Worm (Caenorhabditis elegans) whole organism, L2 larva: ENCODE data around the gene nlp-76.

Source experiments
- C34F6.9 ChIP-seq: fragments of 150-350 bp; optimal IDR thresholded peaks from 2 replicates; lab custom pipeline; 2014; ENCODE audit warnings: missing biosample characterization, missing genetic modification characterization
- F13H6.1 ChIP-seq: sonication (generic microtip); optimal IDR thresholded peaks from 2 replicates; lab custom pipeline; 2016; ENCODE audit warnings: missing genetic modification characterization, missing compliant biosample characterization
- R02D3.7 ChIP-seq: fragments of 150-350 bp; optimal IDR thresholded peaks from 2 replicates; lab custom pipeline; 2014; ENCODE audit warnings: missing biosample characterization, missing genetic modification characterization
- Y55F3AM.14 ChIP-seq: fragments of 200-800 bp; sonication (Bioruptor generic); optimal IDR thresholded peaks from 2 replicates; lab custom pipeline; 2018; ENCODE audit warnings: mild to moderate bottlenecking, missing genetic modification characterization, missing compliant biosample characterization
- ZK546.5 ChIP-seq: sonication (generic microtip); optimal IDR thresholded peaks from 2 replicates; lab custom pipeline; 2017; ENCODE audit warnings: missing biosample characterization, missing genetic modification characterization
- aly-2 ChIP-seq: fragments of 150-350 bp; optimal IDR thresholded peaks from 2 replicates; lab custom pipeline; 2014; ENCODE audit warnings: missing biosample characterization, missing genetic modification characterization
- ama-1 ChIP-seq: fragments of 150-350 bp; optimal IDR thresholded peaks from 2 replicates; lab custom pipeline; 2018; ENCODE audit warnings: inconsistent platforms
- blmp-1 ChIP-seq: sonication (generic microtip); optimal IDR thresholded peaks from 2 replicates; lab custom pipeline; 2017; ENCODE audit warnings: missing genetic modification characterization, mild to moderate bottlenecking, missing compliant biosample characterization, antibody characterized with exemption, moderate library complexity; ENCODE audit not compliant: insufficient read depth
- ceh-16 ChIP-seq: fragments of 150-350 bp; optimal IDR thresholded peaks from 2 replicates; lab custom pipeline; 2014; ENCODE audit warnings: missing biosample characterization, missing genetic modification characterization
- crh-2 ChIP-seq: sonication (generic microtip); optimal IDR thresholded peaks from 2 replicates; lab custom pipeline; 2017; ENCODE audit warnings: missing biosample characterization, missing genetic modification characterization
- dmd-4 ChIP-seq: sonication (generic microtip); optimal IDR thresholded peaks from 2 replicates; lab custom pipeline; 2017; ENCODE audit warnings: missing biosample characterization, missing genetic modification characterization
- egl-27 ChIP-seq: sonication (generic microtip); optimal IDR thresholded peaks from 3 replicates; lab custom pipeline; 2017; ENCODE audit warnings: missing biosample characterization, missing genetic modification reagents, missing genetic modification characterization
- elt-3 ChIP-seq: sonication (generic microtip); optimal IDR thresholded peaks from 2 replicates; lab custom pipeline; 2017; ENCODE audit warnings: missing biosample characterization, missing genetic modification characterization
- fos-1 ChIP-seq: fragments of 150-350 bp; optimal IDR thresholded peaks from 2 replicates; lab custom pipeline; 2014; ENCODE audit warnings: missing biosample characterization, missing genetic modification characterization
- gmeb-1 ChIP-seq: fragments of 150-350 bp; optimal IDR thresholded peaks from 2 replicates; lab custom pipeline; 2014; ENCODE audit warnings: missing biosample characterization, missing genetic modification characterization
- lin-11 ChIP-seq: fragments of 150-350 bp; sonication (generic microtip); optimal IDR thresholded peaks from 2 replicates; lab custom pipeline; 2014; ENCODE audit warnings: missing biosample characterization, missing genetic modification characterization, inconsistent platforms, mixed read lengths
- lin-13 ChIP-seq: fragments of 150-350 bp; optimal IDR thresholded peaks from 2 replicates; lab custom pipeline; 2014; ENCODE audit warnings: missing biosample characterization, missing genetic modification reagents, missing genetic modification characterization
- lin-39 ChIP-seq: fragments of 150-350 bp; optimal IDR thresholded peaks from 2 replicates; lab custom pipeline; 2014; ENCODE audit warnings: missing biosample characterization, missing genetic modification reagents, missing genetic modification characterization
- lsy-2 ChIP-seq, 2 experiments: fragments of 150-350 bp in 1 of 2; sonication (generic microtip) in 1 of 2; optimal IDR thresholded peaks; 2 replicates each; lab custom pipeline; 2014 to 2017; ENCODE audit warnings: missing biosample characterization in 2 of 2, missing genetic modification characterization in 2 of 2
- mab-5 ChIP-seq: fragments of 150-350 bp; optimal IDR thresholded peaks from 2 replicates; lab custom pipeline; 2014; ENCODE audit warnings: missing biosample characterization, missing genetic modification characterization
- mdl-1 ChIP-seq, 2 experiments: fragments of 150-350 bp in 1 of 2; sonication (generic microtip) in 1 of 2; optimal IDR thresholded peaks; 2 replicates each; lab custom pipeline; 2017; ENCODE audit warnings: missing biosample characterization in 2 of 2, missing genetic modification characterization in 2 of 2
- nhr-10 ChIP-seq: sonication (generic microtip); optimal IDR thresholded peaks from 2 replicates; lab custom pipeline; 2017; ENCODE audit warnings: missing biosample characterization, missing genetic modification characterization
- nhr-11 ChIP-seq: fragments of 150-350 bp; optimal IDR thresholded peaks from 2 replicates; lab custom pipeline; 2014; ENCODE audit warnings: missing biosample characterization, missing genetic modification characterization
- nhr-12 ChIP-seq: fragments of 150-350 bp; optimal IDR thresholded peaks from 2 replicates; lab custom pipeline; 2014; ENCODE audit warnings: missing biosample characterization, missing genetic modification characterization
- nhr-129 ChIP-seq: fragments of 150-350 bp; optimal IDR thresholded peaks from 2 replicates; lab custom pipeline; 2014; ENCODE audit warnings: missing biosample characterization, missing genetic modification characterization
- nhr-21 ChIP-seq: fragments of 150-350 bp; optimal IDR thresholded peaks from 2 replicates; lab custom pipeline; 2014; ENCODE audit warnings: missing biosample characterization, missing genetic modification characterization
- nhr-23 ChIP-seq: fragments of 150-350 bp; optimal IDR thresholded peaks from 2 replicates; lab custom pipeline; 2014; ENCODE audit warnings: missing biosample characterization, missing genetic modification reagents, missing genetic modification characterization
- nhr-25 ChIP-seq: fragments of 150-350 bp; sonication (generic microtip); optimal IDR thresholded peaks from 3 replicates; lab custom pipeline; 2014; ENCODE audit warnings: missing biosample characterization, missing genetic modification characterization
- nhr-6 ChIP-seq: fragments of 150-350 bp; optimal IDR thresholded peaks from 2 replicates; lab custom pipeline; 2014; ENCODE audit warnings: missing biosample characterization, missing genetic modification characterization
- nhr-77 ChIP-seq: fragments of 150-350 bp; optimal IDR thresholded peaks from 2 replicates; lab custom pipeline; 2014; ENCODE audit warnings: missing biosample characterization, missing genetic modification characterization
- sem-4 ChIP-seq: fragments of 150-350 bp; optimal IDR thresholded peaks from 2 replicates; lab custom pipeline; 2014; ENCODE audit warnings: missing biosample characterization, missing genetic modification reagents, missing genetic modification characterization
- skn-1 ChIP-seq: sonication (generic microtip); optimal IDR thresholded peaks from 2 replicates; lab custom pipeline; 2017; ENCODE audit warnings: missing biosample characterization, missing genetic modification characterization
- sma-3 ChIP-seq: sonication (generic microtip); optimal IDR thresholded peaks from 2 replicates; lab custom pipeline; 2016; ENCODE audit warnings: missing genetic modification reagents, missing genetic modification characterization, missing compliant biosample characterization
- sma-9 ChIP-seq, 2 experiments: fragments of 150-350 bp in 1 of 2; sonication (generic microtip) in 1 of 2; optimal IDR thresholded peaks; 2 replicates each; lab custom pipeline; 2014 to 2016; ENCODE audit warnings: missing genetic modification characterization in 2 of 2, mild to moderate bottlenecking in 1 of 2, missing biosample characterization in 1 of 2, missing compliant biosample characterization in 1 of 2, missing genetic modification reagents in 1 of 2, moderate library complexity in 1 of 2
- snpc-4 ChIP-seq: fragments of 150-350 bp; optimal IDR thresholded peaks from 2 replicates; lab custom pipeline; 2014; ENCODE audit warnings: missing biosample characterization, missing genetic modification characterization
- unc-39 ChIP-seq: fragments of 150-350 bp; optimal IDR thresholded peaks from 2 replicates; lab custom pipeline; 2014; ENCODE audit warnings: missing biosample characterization, missing genetic modification characterization
- unc-55 ChIP-seq: fragments of 150-350 bp; sonication (generic microtip); optimal IDR thresholded peaks from 3 replicates; lab custom pipeline; 2014; ENCODE audit warnings: missing biosample characterization, missing genetic modification reagents, missing genetic modification characterization
- unc-62 ChIP-seq: fragments of 150-350 bp; optimal IDR thresholded peaks from 2 replicates; lab custom pipeline; 2014; ENCODE audit warnings: missing biosample characterization, missing genetic modification reagents, missing genetic modification characterization
- zag-1 ChIP-seq: fragments of 150-350 bp; optimal IDR thresholded peaks from 2 replicates; lab custom pipeline; 2014; ENCODE audit warnings: missing biosample characterization, missing genetic modification characterization
- ztf-1 ChIP-seq: fragments of 200-800 bp; sonication (Bioruptor generic); conservative IDR thresholded peaks from 2 replicates; pipeline ENCODE4 v1.3.6; 2022; ENCODE audit warnings: missing genetic modification characterization, missing compliant biosample characterization
- ztf-11 ChIP-seq: sonication (generic microtip); optimal IDR thresholded peaks from 2 replicates; lab custom pipeline; 2017; ENCODE audit warnings: missing biosample characterization, missing genetic modification characterization
- ztf-4 ChIP-seq: fragments of 150-350 bp; optimal IDR thresholded peaks from 2 replicates; lab custom pipeline; 2014; ENCODE audit warnings: missing biosample characterization, missing genetic modification characterization

The nlp-76 gene

ce11 chrX:12665799-12666198, 2.1 kb upstream of the nlp-76 start:
- TF ChIP-seq nhr-129 (tag; lab: Kevin White, UChicago) = peak; percentile 33
- TF ChIP-seq mab-5 (tag; lab: Kevin White, UChicago) = no peak
- TF ChIP-seq ama-1 (lab: Kevin White, UChicago) = peak; percentile 37

DNA sequence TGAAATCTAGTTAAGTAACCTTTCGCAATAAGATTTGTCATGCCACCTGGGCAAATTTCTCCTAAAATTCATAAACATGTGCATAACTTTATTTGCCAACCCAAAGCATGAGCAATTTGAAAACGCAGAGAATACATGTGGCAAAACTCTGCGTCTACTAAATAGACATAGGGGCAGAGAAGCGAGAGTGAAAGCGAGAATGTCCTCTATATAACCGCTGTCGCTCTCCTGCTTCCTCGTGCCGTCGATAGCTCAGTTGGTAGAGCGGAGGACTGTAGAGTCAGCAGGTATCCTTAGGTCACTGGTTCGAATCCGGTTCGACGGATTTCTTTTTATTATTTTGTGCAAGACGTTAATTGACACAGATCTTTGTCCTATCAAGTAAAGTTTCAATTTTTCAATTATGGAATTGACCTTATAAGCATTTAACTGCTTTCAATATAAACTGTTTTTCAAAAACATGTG, 1.3 kb upstream of the nlp-76 start:
- TF ChIP-seq snpc-4 = peak; percentile 50
- TF ChIP-seq mab-5 (tag; lab: Kevin White, UChicago) = peak; percentile 22
- TF ChIP-seq lin-13 = peak; percentile 80
- no peak for TF ChIP-seq R02D3.7 (tag; lab: Kevin White, UChicago)
- peak; percentile 88 for TF ChIP-seq nhr-129 (tag; lab: Kevin White, UChicago)
- TF ChIP-seq egl-27 (tag; lab: Kevin White, UChicago) = peak; percentile 35
- no peak for TF ChIP-seq unc-62 (GFP tag; lab: Kevin White, UChicago)
- peak; percentile 81 for TF ChIP-seq F13H6.1 (tag; lab: Kevin White, UChicago)
- TF ChIP-seq ama-1 (lab: Kevin White, UChicago) = peak; percentile 74
- TF ChIP-seq nhr-10 = no peak
- TF ChIP-seq ztf-1 (GFP tag; lab: Robert Waterston, UW) = no peak
- TF ChIP-seq sma-3 (GFP tag; lab: Kevin White, UChicago) = peak; percentile 67
- TF ChIP-seq crh-2 (tag; lab: Kevin White, UChicago) = peak; percentile 57
- TF ChIP-seq ztf-11 = no peak
- TF ChIP-seq lin-11 (tag; lab: Kevin White, UChicago) = peak; percentile 60
- TF ChIP-seq fos-1 (tag; lab: Kevin White, UChicago) = peak; percentile 72
- peak; percentile 88 for TF ChIP-seq sma-9 (GFP tag; optimal IDR thresholded peaks at IDR 0.05; lab: Kevin White, UChicago)
- TF ChIP-seq sma-9 (tag; optimal IDR thresholded peaks at IDR 0.05; lab: Kevin White, UChicago) = no peak
- TF ChIP-seq gmeb-1 = peak; percentile 48
- TF ChIP-seq C34F6.9 (tag; lab: Kevin White, UChicago) = peak; percentile 19
- no peak for TF ChIP-seq nhr-12 (tag; lab: Kevin White, UChicago)
- TF ChIP-seq nhr-25 (tag; lab: Kevin White, UChicago) = peak; percentile 4
- TF ChIP-seq ceh-16 (tag; lab: Kevin White, UChicago) = no peak
- peak; percentile 11 to 48 for TF ChIP-seq mdl-1 (tag; optimal IDR thresholded peaks at IDR 0.05; lab: Kevin White, UChicago)
- TF ChIP-seq lin-39 = no peak
- no peak for TF ChIP-seq nhr-23
- TF ChIP-seq elt-3 (tag; lab: Kevin White, UChicago) = no peak
- TF ChIP-seq aly-2 (tag; lab: Kevin White, UChicago) = no peak
- TF ChIP-seq ztf-4 (tag; lab: Kevin White, UChicago) = no peak
- TF ChIP-seq zag-1 (tag; lab: Kevin White, UChicago) = peak; percentile 25
- TF ChIP-seq lsy-2 (tag; optimal IDR thresholded peaks at IDR 0.05; lab: Kevin White, UChicago) = peak in 1 of 2 experiments; percentile 51
- TF ChIP-seq nhr-6 = peak; percentile 45
- peak; percentile 37 for TF ChIP-seq blmp-1 (tag; lab: Kevin White, UChicago)
- peak; percentile 73 for TF ChIP-seq nhr-21
- TF ChIP-seq nhr-11 (tag; lab: Kevin White, UChicago) = peak; percentile 10
- TF ChIP-seq Y55F3AM.14 (GFP tag; lab: Kevin White, UChicago) = peak; percentile 84
- no peak for TF ChIP-seq nhr-77 (tag; lab: Kevin White, UChicago)
- TF ChIP-seq sem-4 (tag; lab: Kevin White, UChicago) = peak; percentile 40
- peak; percentile 63 for TF ChIP-seq unc-55 (GFP tag; lab: Kevin White, UChicago)
- no peak for TF ChIP-seq dmd-4 (tag; lab: Kevin White, UChicago)
- no peak for TF ChIP-seq ZK546.5 (tag; lab: Kevin White, UChicago)
- TF ChIP-seq skn-1 (tag; lab: Kevin White, UChicago) = no peak

DNA sequence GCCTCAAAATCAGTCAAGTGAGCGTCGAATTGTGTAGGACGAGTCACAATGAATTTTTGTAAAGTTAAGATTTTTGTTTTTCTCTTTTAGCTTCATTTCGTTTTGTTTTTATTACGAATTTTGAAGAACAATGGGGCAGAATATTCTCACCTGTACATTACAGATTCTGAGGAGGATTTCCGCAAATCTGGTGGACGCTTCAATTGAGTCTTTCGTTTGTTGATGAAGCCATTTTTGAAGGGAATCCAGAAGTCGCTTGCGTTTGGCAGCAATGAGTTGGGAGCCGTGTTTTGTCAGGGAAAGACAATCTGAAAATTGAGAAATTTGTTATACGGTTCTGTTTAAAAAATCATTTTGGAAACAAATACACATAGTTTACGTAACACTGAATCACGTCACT, 740 bp upstream of the nlp-76 start:
- TF ChIP-seq unc-39 (tag; lab: Kevin White, UChicago) (no peak), lsy-2 (tag; optimal IDR thresholded peaks at IDR 0.05; lab: Kevin White, UChicago) (no peak)
